Fruit fly (Drosophila melanogaster) whole organism, embryonic: ENCODE data around the gene CG43273.

Experiments
- Ada2b ChIP-seq: fragments of 200-800 bp; sonication (Bioruptor generic); IDR thresholded peaks from 2 replicates; pipeline ENCODE4 v1.3.6; 2022; ENCODE audit warnings: missing biosample characterization, missing genetic modification characterization
- Atf-2 ChIP-seq: fragments of 200-800 bp; sonication (Bioruptor generic); optimal IDR thresholded peaks from 2 replicates; lab custom pipeline; 2016; ENCODE audit warnings: missing biosample characterization, missing genetic modification characterization
- Blimp-1 ChIP-seq: fragments of 200-800 bp; sonication (Bioruptor generic); optimal IDR thresholded peaks from 3 replicates; lab custom pipeline; 2018; ENCODE audit warnings: missing biosample characterization, missing genetic modification characterization, mild to moderate bottlenecking, moderate library complexity, missing genetic modification reagents
- Bteb2 ChIP-seq: fragments of 200-800 bp; sonication (Bioruptor generic); optimal IDR thresholded peaks from 2 replicates; lab custom pipeline; 2016; ENCODE audit warnings: missing biosample characterization, missing genetic modification characterization
- CG10267 ChIP-seq: fragments of 200-800 bp; sonication (Bioruptor generic); optimal IDR thresholded peaks from 2 replicates; lab custom pipeline; 2018; ENCODE audit warnings: missing biosample characterization, mild to moderate bottlenecking, missing genetic modification characterization, moderate library complexity
- CG10959 ChIP-seq: fragments of 200-800 bp; sonication (Bioruptor generic); IDR thresholded peaks from 2 replicates; pipeline ENCODE4 v1.3.6; 2022; ENCODE audit warnings: missing biosample characterization, missing genetic modification characterization
- CG11085 ChIP-seq: fragments of 200-800 bp; sonication (Bioruptor generic); IDR thresholded peaks from 2 replicates; pipeline ENCODE4 v1.3.6; 2022; ENCODE audit warnings: missing biosample characterization, missing genetic modification characterization
- CG12219 ChIP-seq: fragments of 200-800 bp; sonication (Bioruptor generic); optimal IDR thresholded peaks from 3 replicates; lab custom pipeline; 2018; ENCODE audit warnings: missing biosample characterization, mild to moderate bottlenecking, missing genetic modification characterization
- CG12391 ChIP-seq: fragments of 200-800 bp; sonication (Bioruptor generic); optimal IDR thresholded peaks from 3 replicates; lab custom pipeline; 2018; ENCODE audit warnings: missing biosample characterization, mild to moderate bottlenecking, missing genetic modification characterization, moderate library complexity
- CG13287 ChIP-seq: fragments of 200-800 bp; sonication (Bioruptor generic); IDR thresholded peaks from 2 replicates; pipeline ENCODE4 v1.3.6; 2022; ENCODE audit warnings: missing biosample characterization, missing genetic modification characterization; ENCODE audit not compliant: partially characterized antibody
- CG13894 ChIP-seq: fragments of 200-800 bp; sonication (Bioruptor generic); optimal IDR thresholded peaks from 3 replicates; lab custom pipeline; 2018; ENCODE audit warnings: missing biosample characterization, mild to moderate bottlenecking, missing genetic modification characterization, moderate library complexity
- CG17328 ChIP-seq: fragments of 200-800 bp; sonication (Bioruptor generic); IDR thresholded peaks from 2 replicates; pipeline ENCODE4 v1.3.6; 2022; ENCODE audit warnings: missing biosample characterization, missing genetic modification characterization
- CG18476 ChIP-seq: fragments of 200-800 bp; sonication (Bioruptor generic); optimal IDR thresholded peaks from 2 replicates; lab custom pipeline; 2016; ENCODE audit warnings: missing biosample characterization, mild to moderate bottlenecking, missing genetic modification characterization
- CG31388 ChIP-seq: fragments of 200-800 bp; sonication (Bioruptor generic); optimal IDR thresholded peaks from 2 replicates; lab custom pipeline; 2016; ENCODE audit warnings: missing biosample characterization, missing genetic modification characterization
- CG31441 ChIP-seq: fragments of 200-800 bp; sonication (Bioruptor generic); IDR thresholded peaks from 2 replicates; pipeline ENCODE4 v1.3.6; 2022; ENCODE audit warnings: missing biosample characterization, missing genetic modification characterization
- CG3407 ChIP-seq: fragments of 200-800 bp; sonication (Bioruptor generic); optimal IDR thresholded peaks from 2 replicates; lab custom pipeline; 2018; ENCODE audit warnings: missing biosample characterization, mild to moderate bottlenecking, missing genetic modification characterization
- CG4360 ChIP-seq: fragments of 200-800 bp; sonication (Bioruptor generic); IDR thresholded peaks from 2 replicates; pipeline ENCODE4 v1.3.6; 2022; ENCODE audit warnings: missing biosample characterization, missing genetic modification characterization
- CG4730 ChIP-seq: fragments of 200-800 bp; sonication (Bioruptor generic); IDR thresholded peaks from 2 replicates; pipeline ENCODE4 v1.3.6; 2022; ENCODE audit warnings: missing biosample characterization, missing genetic modification characterization
- CG8089 ChIP-seq: fragments of 200-800 bp; sonication (Bioruptor generic); optimal IDR thresholded peaks from 3 replicates; lab custom pipeline; 2016; ENCODE audit warnings: missing biosample characterization, missing genetic modification characterization
- CG9932 ChIP-seq: fragments of 200-800 bp; sonication (Bioruptor generic); IDR thresholded peaks from 2 replicates; pipeline ENCODE4 v1.3.6; 2022; ENCODE audit warnings: missing biosample characterization, missing genetic modification characterization
- D19A ChIP-seq: fragments of 200-800 bp; optimal IDR thresholded peaks from 3 replicates; lab custom pipeline; 2019; ENCODE audit warnings: missing biosample characterization, mild to moderate bottlenecking, missing genetic modification characterization, moderate library complexity
- Dad ChIP-seq: fragments of 200-800 bp; sonication (Bioruptor generic); optimal IDR thresholded peaks from 3 replicates; lab custom pipeline; 2016; ENCODE audit warnings: missing biosample characterization, missing genetic modification characterization
- Dbx ChIP-seq: fragments of 200-800 bp; sonication (Bioruptor generic); IDR thresholded peaks from 3 replicates; pipeline ENCODE4 v1.3.6; 2022; ENCODE audit warnings: missing biosample characterization, missing genetic modification characterization
- Drgx ChIP-seq: fragments of 200-800 bp; sonication (Bioruptor generic); IDR thresholded peaks from 2 replicates; pipeline ENCODE4 v1.3.6; 2022; ENCODE audit warnings: missing biosample characterization, missing genetic modification characterization
- Ets65A ChIP-seq: fragments of 200-800 bp; sonication (Bioruptor generic); peaks from one replicate; lab custom pipeline; 2016; ENCODE audit warnings: missing biosample characterization, missing genetic modification characterization
- Gsc ChIP-seq: fragments of 200-800 bp; sonication (Bioruptor generic); IDR thresholded peaks from 2 replicates; pipeline ENCODE4 v1.3.6; 2022; ENCODE audit warnings: missing biosample characterization, missing genetic modification characterization
- Hsf ChIP-seq: fragments of 200-800 bp; sonication (Bioruptor generic); optimal IDR thresholded peaks from 3 replicates; lab custom pipeline; 2016; ENCODE audit warnings: missing biosample characterization, missing genetic modification characterization
- Mrtf ChIP-seq: fragments of 200-800 bp; sonication (Bioruptor generic); IDR thresholded peaks from 3 replicates; pipeline ENCODE4 v1.3.6; 2022; ENCODE audit warnings: missing biosample characterization, missing genetic modification characterization
- NC2α ChIP-seq: fragments of 200-800 bp; sonication (Bioruptor generic); optimal IDR thresholded peaks from 2 replicates; lab custom pipeline; 2016; ENCODE audit warnings: missing biosample characterization, missing genetic modification characterization
- Nf-YA ChIP-seq: fragments of 200-800 bp; sonication (Bioruptor generic); IDR thresholded peaks from 2 replicates; pipeline ENCODE4 v1.3.6; 2022; ENCODE audit warnings: missing biosample characterization, missing genetic modification characterization
- Nf-YB ChIP-seq: fragments of 200-800 bp; sonication (Bioruptor generic); optimal IDR thresholded peaks from 3 replicates; lab custom pipeline; 2019; ENCODE audit warnings: missing biosample characterization, mild to moderate bottlenecking, missing genetic modification characterization, moderate library complexity
- Rx ChIP-seq: fragments of 200-800 bp; sonication (Bioruptor generic); IDR thresholded peaks from 2 replicates; pipeline ENCODE4 v1.3.6; 2022; ENCODE audit warnings: missing biosample characterization, missing genetic modification characterization
- Stat92E ChIP-seq, 3 experiments: fragments of >200 bp in 2 of 3; fragments of 200-800 bp in 1 of 3; sonication (Bioruptor generic) in 1 of 3; optimal IDR thresholded peaks; 2 replicates each; lab custom pipeline; 2017 to 2019; ENCODE audit warnings: missing biosample characterization in 3 of 3, missing genetic modification characterization in 3 of 3, mild to moderate bottlenecking in 1 of 3, moderate library complexity in 1 of 3
- Xbp1 ChIP-seq: fragments of 200-800 bp; sonication (Bioruptor generic); optimal IDR thresholded peaks from 3 replicates; lab custom pipeline; 2016; ENCODE audit warnings: missing biosample characterization, mild to moderate bottlenecking, missing genetic modification characterization
- bowl ChIP-seq: fragments of 200-800 bp; sonication (Bioruptor generic); IDR thresholded peaks from 2 replicates; pipeline ENCODE4 v1.3.6; 2022; ENCODE audit warnings: missing biosample characterization, missing genetic modification characterization
- crp ChIP-seq, 2 experiments: fragments of 200-800 bp; sonication (Bioruptor generic); optimal IDR thresholded peaks; 2 replicates in 1 of 2; 3 replicates in 1 of 2; lab custom pipeline; 2017; ENCODE audit warnings: missing biosample characterization in 2 of 2, missing genetic modification characterization in 2 of 2, mild to moderate bottlenecking in 1 of 2, moderate library complexity in 1 of 2
- emc ChIP-seq: fragments of 200-800 bp; sonication (Bioruptor generic); optimal IDR thresholded peaks from 2 replicates; lab custom pipeline; 2016; ENCODE audit warnings: missing biosample characterization, missing genetic modification characterization
- fd102C ChIP-seq: fragments of 200-800 bp; sonication (Bioruptor generic); optimal IDR thresholded peaks from 2 replicates; lab custom pipeline; 2018; ENCODE audit warnings: missing biosample characterization, mild to moderate bottlenecking, missing genetic modification characterization, moderate library complexity
- fu2 ChIP-seq: fragments of 200-800 bp; sonication (Bioruptor generic); optimal IDR thresholded peaks from 2 replicates; lab custom pipeline; 2016; ENCODE audit warnings: missing biosample characterization, missing genetic modification characterization
- jing ChIP-seq: fragments of 200-800 bp; sonication (Bioruptor generic); optimal IDR thresholded peaks from 2 replicates; lab custom pipeline; 2018; ENCODE audit warnings: missing biosample characterization, mild to moderate bottlenecking, missing genetic modification characterization
- lmd ChIP-seq: fragments of 200-800 bp; sonication (Bioruptor generic); IDR thresholded peaks from 2 replicates; pipeline ENCODE4 v1.3.6; 2022; ENCODE audit warnings: missing biosample characterization, missing genetic modification characterization
- odd ChIP-seq: fragments of 200-800 bp; sonication (Bioruptor generic); optimal IDR thresholded peaks from 2 replicates; lab custom pipeline; 2017; ENCODE audit warnings: missing biosample characterization, mild to moderate bottlenecking, missing genetic modification characterization
- pita ChIP-seq: fragments of 200-800 bp; sonication (Bioruptor generic); optimal IDR thresholded peaks from 2 replicates; lab custom pipeline; 2017; ENCODE audit warnings: missing biosample characterization, mild to moderate bottlenecking, missing genetic modification characterization
- pros ChIP-seq: fragments of 200-800 bp; sonication (Bioruptor generic); optimal IDR thresholded peaks from 3 replicates; lab custom pipeline; 2019; ENCODE audit warnings: missing biosample characterization, mild to moderate bottlenecking, missing genetic modification characterization, moderate library complexity
- schlank ChIP-seq: fragments of 200-800 bp; sonication (Bioruptor generic); optimal IDR thresholded peaks from 2 replicates; lab custom pipeline; 2018; ENCODE audit warnings: missing biosample characterization, mild to moderate bottlenecking, missing genetic modification characterization
- sisA ChIP-seq: fragments of 200-800 bp; sonication (Bioruptor generic); IDR thresholded peaks from 2 replicates; pipeline ENCODE4 v1.3.6; 2022; ENCODE audit warnings: missing biosample characterization, missing genetic modification characterization
- tin ChIP-seq: fragments of 200-800 bp; sonication (Bioruptor generic); optimal IDR thresholded peaks from 3 replicates; lab custom pipeline; 2016; ENCODE audit warnings: missing biosample characterization, missing genetic modification characterization
- tx ChIP-seq: fragments of 200-800 bp; sonication (Bioruptor generic); optimal IDR thresholded peaks from 2 replicates; lab custom pipeline; 2016; ENCODE audit warnings: missing biosample characterization, missing genetic modification characterization
- unc-4 ChIP-seq: fragments of 200-800 bp; sonication (Bioruptor generic); IDR thresholded peaks from 2 replicates; pipeline ENCODE4 v1.3.6; 2022; ENCODE audit warnings: missing biosample characterization, missing genetic modification characterization; ENCODE audit not compliant: partially characterized antibody
- vnd ChIP-seq: fragments of 200-800 bp; sonication (Bioruptor generic); IDR thresholded peaks from 3 replicates; pipeline ENCODE4 v1.3.6; 2022; ENCODE audit warnings: missing biosample characterization, missing genetic modification characterization; ENCODE audit not compliant: partially characterized antibody
- wek ChIP-seq: fragments of 200-800 bp; sonication (Bioruptor generic); optimal IDR thresholded peaks from 3 replicates; lab custom pipeline; 2018; ENCODE audit warnings: missing biosample characterization, mild to moderate bottlenecking, missing genetic modification characterization, moderate library complexity

CG43273 gene

DNA sequence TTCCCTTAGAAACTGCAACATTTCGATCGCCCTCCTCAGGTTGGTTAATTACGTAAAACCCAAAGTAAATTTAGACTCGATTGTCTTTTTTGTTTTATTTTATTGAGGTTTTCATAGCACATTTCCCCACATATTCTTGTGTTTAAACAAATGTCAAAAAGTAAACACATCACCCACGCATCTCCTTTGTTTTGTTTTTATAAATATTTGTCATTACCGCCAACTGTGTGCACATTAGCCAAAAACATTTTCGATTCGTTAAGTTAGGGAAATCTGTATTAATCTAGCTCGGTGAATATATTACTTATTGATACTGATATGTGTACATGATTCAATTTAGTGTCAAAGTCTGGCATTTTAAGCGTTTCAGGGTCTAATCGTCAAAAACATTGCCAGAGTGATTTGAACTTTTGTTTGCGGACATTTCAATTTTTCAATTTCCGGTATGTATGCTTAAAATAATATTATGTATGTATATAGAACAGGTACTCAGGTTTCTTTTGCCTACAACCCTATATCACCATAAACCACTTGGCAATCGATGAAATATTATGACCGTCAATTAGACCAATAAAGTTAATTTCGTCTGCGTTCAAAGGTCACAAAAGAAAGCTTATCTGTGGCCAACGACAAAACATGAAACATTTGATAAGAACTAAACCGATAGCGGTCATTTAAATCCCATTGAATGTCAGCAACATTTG is 20.4 kb upstream of the CG43273 start (continued):
- TF ChIP-seq Nf-YB (peak; percentile 35), Ets65A (GFP tag; lab: Kevin White, UChicago) (no peak), Hsf (GFP tag; lab: Kevin White, UChicago) (no peak), crp (GFP tag; optimal IDR thresholded peaks at IDR 0.05; lab: Kevin White, UChicago) (no peak), CG12219 (GFP tag; lab: Kevin White, UChicago) (no peak), CG31441 (GFP tag; lab: Robert Waterston, UW) (no peak), Nf-YA (no peak), tx (no peak), Bteb2 (GFP tag; lab: Kevin White, UChicago) (no peak), odd (GFP tag; lab: Kevin White, UChicago) (no peak), fd102C (no peak), CG13894 (tag; lab: Kevin White, UChicago) (no peak), emc (GFP tag; lab: Kevin White, UChicago) (no peak), jing (GFP tag; lab: Kevin White, UChicago) (no peak), fu2 (GFP tag; lab: Kevin White, UChicago) (no peak), Dbx (GFP tag; lab: Robert Waterston, UW) (no peak), CG31388 (no peak), CG10267 (tag; lab: Kevin White, UChicago) (peak; percentile 2), CG12391 (tag; lab: Kevin White, UChicago) (no peak), CG13287 (GFP tag; lab: Robert Waterston, UW) (no peak), CG11085 (GFP tag; lab: Robert Waterston, UW) (no peak), NC2α (GFP tag; lab: Kevin White, UChicago) (no peak), Stat92E (GFP tag; optimal IDR thresholded peaks at IDR 0.05; lab: Kevin White, UChicago) (no peak), Xbp1 (no peak), CG18476 (GFP tag; lab: Kevin White, UChicago) (no peak), CG10959 (GFP tag; lab: Robert Waterston, UW) (no peak), pros (GFP tag; lab: Kevin White, UChicago) (no peak), bowl (GFP tag; lab: Robert Waterston, UW) (no peak), CG17328 (GFP tag; lab: Robert Waterston, UW) (no peak), Gsc (GFP tag; lab: Robert Waterston, UW) (no peak), unc-4 (GFP tag; lab: Robert Waterston, UW) (no peak), CG9932 (GFP tag; lab: Robert Waterston, UW) (no peak), CG4360 (GFP tag; lab: Robert Waterston, UW) (no peak), Mrtf (no peak), CG4730 (no peak), Rx (no peak), CG8089 (GFP tag; lab: Kevin White, UChicago) (no peak), pita (GFP tag; lab: Kevin White, UChicago) (no peak), Atf-2 (GFP tag; lab: Kevin White, UChicago) (no peak), tin (no peak), Ada2b (GFP tag; lab: Robert Waterston, UW) (no peak), CG3407 (GFP tag; lab: Kevin White, UChicago) (peak; percentile 60), Dad (GFP tag; lab: Kevin White, UChicago) (no peak), sisA (no peak), vnd (GFP tag; lab: Robert Waterston, UW) (no peak), Drgx (GFP tag; lab: Robert Waterston, UW) (no peak), schlank (tag; lab: Kevin White, UChicago) (peak; percentile 43), lmd (GFP tag; lab: Robert Waterston, UW) (no peak), D19A (tag; lab: Kevin White, UChicago) (no peak), Blimp-1 (GFP tag; lab: Kevin White, UChicago) (no peak), wek (GFP tag; lab: Kevin White, UChicago) (peak; percentile 75)
